Worm (Caenorhabditis elegans) whole organism, early embryonic: ENCODE results near the gene C50F4.8.

ENCODE experiments used
- ama-1 ChIP-seq: fragments of 150-350 bp; optimal IDR thresholded peaks from 2 replicates; lab custom pipeline; 2014
- ceh-36 ChIP-seq: sonication (generic microtip); optimal IDR thresholded peaks from 2 replicates; lab custom pipeline; 2016; ENCODE audit warnings: missing genetic modification characterization, inconsistent platforms, missing compliant biosample characterization
- flt-1 ChIP-seq: fragments of 200-800 bp; sonication (Bioruptor generic); IDR thresholded peaks from 2 replicates; pipeline ENCODE4 v1.3.6; 2022; ENCODE audit warnings: missing genetic modification characterization, missing compliant biosample characterization
- hmbx-1 ChIP-seq: sonication (generic microtip); optimal IDR thresholded peaks from 2 replicates; lab custom pipeline; 2016; ENCODE audit warnings: mild to moderate bottlenecking, missing genetic modification characterization, missing compliant biosample characterization
- tbx-11 ChIP-seq: fragments of 200-800 bp; sonication (Bioruptor generic); IDR thresholded peaks from 2 replicates; pipeline ENCODE4 v1.3.6; 2022; ENCODE audit warnings: missing genetic modification characterization, missing compliant biosample characterization
- tbx-37 ChIP-seq: fragments of 200-800 bp; sonication (Bioruptor generic); conservative IDR thresholded peaks from 2 replicates; pipeline ENCODE4 v1.3.6; 2022; ENCODE audit warnings: missing genetic modification reagents, missing genetic modification characterization, missing compliant biosample characterization
- tra-4 ChIP-seq: sonication (generic microtip); optimal IDR thresholded peaks from 2 replicates; lab custom pipeline; 2017; ENCODE audit warnings: missing genetic modification characterization, missing compliant biosample characterization

- TF ChIP-seq tbx-11 (no peak), hmbx-1 (tag; lab: Kevin White, UChicago) (no peak), tra-4 (no peak), ama-1 (no peak), tbx-37 (no peak), flt-1 (GFP tag; lab: Robert Waterston, UW) (no peak), ceh-36 (tag; lab: Kevin White, UChicago) (no peak)
Measured at ce11 chrV:9491440-9492160, 27.1 kb downstream of the C50F4.8 start, which contains the start of gene K06A4.7.
